Worm (Caenorhabditis elegans) whole organism, L2 larva: Measurements from ENCODE around the gene C50F7.9.

Source experiments
- egl-27 ChIP-seq: sonication (generic microtip); optimal IDR thresholded peaks from 3 replicates; lab custom pipeline; 2017; ENCODE audit warnings: missing biosample characterization, missing genetic modification reagents, missing genetic modification characterization
- snpc-4 ChIP-seq: fragments of 150-350 bp; optimal IDR thresholded peaks from 2 replicates; lab custom pipeline; 2014; ENCODE audit warnings: missing biosample characterization, missing genetic modification characterization
- unc-55 ChIP-seq: fragments of 150-350 bp; sonication (generic microtip); optimal IDR thresholded peaks from 3 replicates; lab custom pipeline; 2014; ENCODE audit warnings: missing biosample characterization, missing genetic modification reagents, missing genetic modification characterization
- ztf-1 ChIP-seq: fragments of 200-800 bp; sonication (Bioruptor generic); conservative IDR thresholded peaks from 2 replicates; pipeline ENCODE4 v1.3.6; 2022; ENCODE audit warnings: missing genetic modification characterization, missing compliant biosample characterization

DNA sequence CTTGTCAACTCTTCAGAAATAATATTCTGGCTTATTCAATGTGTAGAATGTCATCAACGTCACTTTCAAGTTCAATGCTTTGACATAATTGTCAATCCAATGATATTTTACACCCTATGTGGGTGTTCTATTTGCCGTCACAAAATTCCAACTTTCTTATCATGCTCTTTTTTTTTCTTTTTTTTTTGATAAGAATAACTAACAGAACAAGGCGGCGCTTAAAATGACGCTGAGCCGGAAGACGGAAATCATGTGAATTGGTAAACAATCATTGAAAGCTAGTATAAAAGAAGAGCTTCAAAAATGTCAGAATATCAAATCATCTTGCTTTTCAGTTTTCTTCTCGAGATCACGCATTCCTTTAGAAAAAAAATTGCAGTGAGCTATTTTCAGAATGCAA is 5.5 kb downstream of the C50F7.9 start, which contains the start of gene C50F7.5:
- TF ChIP-seq snpc-4 (no peak), ztf-1 (no peak), unc-55 (GFP tag; lab: Kevin White, UChicago) (no peak), egl-27 (tag; lab: Kevin White, UChicago) (no peak)
